Fruit fly (Drosophila melanogaster): ENCODE results near the gene Gr68a.

DNA sequence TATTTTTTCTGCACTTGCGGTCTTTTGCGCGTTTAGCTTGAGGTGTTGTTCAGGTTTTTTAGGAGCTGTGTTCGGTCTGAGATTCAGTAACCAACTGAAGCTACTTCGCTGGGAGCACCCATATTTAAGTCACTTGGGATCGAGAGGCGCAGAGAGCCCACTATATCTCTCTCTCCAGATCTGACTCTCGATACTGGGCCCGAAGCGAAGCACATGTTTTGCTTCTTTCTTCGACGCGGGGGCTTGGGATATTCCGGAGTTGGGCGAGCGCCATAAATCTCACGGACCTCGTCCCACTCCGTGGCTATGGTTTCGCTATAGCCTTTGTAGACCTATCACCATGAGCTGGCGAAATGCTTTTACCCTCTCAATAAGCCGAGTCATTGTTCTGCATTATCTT, 35.9 kb upstream of the Gr68a start, which contains the start of gene CG14132:
- TF ChIP-seq cnc (optimal IDR thresholded peaks at IDR 0.05) = no peak
- no peak for TF ChIP-seq toe (GFP tag; optimal IDR thresholded peaks at IDR 0.05)
- no peak for TF ChIP-seq CG12768 (GFP tag; optimal IDR thresholded peaks at IDR 0.05)

Data from whole organism, adult.